Fruit fly (Drosophila melanogaster) whole organism, wandering third instar larva: Measurements from ENCODE around the gene CG31815.

Source experiments
- CG32264 ChIP-seq: fragments of 200-800 bp; sonication (Bioruptor generic); optimal IDR thresholded peaks from 2 replicates; lab custom pipeline; 2016; ENCODE audit warnings: missing biosample characterization, missing genetic modification characterization
- HLH106 ChIP-seq: fragments of 200-800 bp; optimal IDR thresholded peaks from 3 replicates; lab custom pipeline; 2019; ENCODE audit warnings: missing biosample characterization, mild to moderate bottlenecking, missing genetic modification characterization, moderate library complexity
- Hnf4 ChIP-seq: fragments of 200-800 bp; sonication (Bioruptor generic); optimal IDR thresholded peaks from 2 replicates; lab custom pipeline; 2016; ENCODE audit warnings: missing biosample characterization, mild to moderate bottlenecking, missing genetic modification characterization
- OdsH ChIP-seq: fragments of 200-800 bp; sonication (Bioruptor generic); optimal IDR thresholded peaks from 2 replicates; lab custom pipeline; 2016; ENCODE audit warnings: missing biosample characterization, mild to moderate bottlenecking, missing genetic modification characterization
- Rel ChIP-seq, 2 experiments: fragments of 200-800 bp; sonication (Bioruptor generic) in 1 of 2; optimal IDR thresholded peaks; 2 replicates in 1 of 2; 3 replicates in 1 of 2; lab custom pipeline; 2016 to 2019; ENCODE audit warnings: mild to moderate bottlenecking in 2 of 2, missing biosample characterization in 2 of 2, missing genetic modification characterization in 2 of 2, moderate library complexity in 1 of 2
- br ChIP-seq: fragments of 200-800 bp; sonication (Bioruptor generic); optimal IDR thresholded peaks from 2 replicates; lab custom pipeline; 2016; ENCODE audit warnings: missing biosample characterization, missing genetic modification characterization
- dsf ChIP-seq: sonication (Bioruptor generic); optimal IDR thresholded peaks from 2 replicates; lab custom pipeline; 2016; ENCODE audit warnings: missing biosample characterization, missing genetic modification characterization, borderline replicate concordance
- foxo ChIP-seq, 2 experiments: fragments of 200-800 bp; sonication (Bioruptor generic); optimal IDR thresholded peaks; 2 replicates in 1 of 2; 3 replicates in 1 of 2; lab custom pipeline; 2016 to 2017; ENCODE audit warnings: missing biosample characterization in 2 of 2, missing genetic modification characterization in 2 of 2
- h ChIP-seq: fragments of 200-800 bp; sonication (Bioruptor generic); optimal IDR thresholded peaks from 3 replicates; lab custom pipeline; 2016; ENCODE audit warnings: missing biosample characterization, mild to moderate bottlenecking, missing genetic modification characterization
- pan ChIP-seq: fragments of >200 bp; optimal IDR thresholded peaks from 2 replicates; lab custom pipeline; 2017
- psq ChIP-seq: fragments of 200-800 bp; sonication (Bioruptor generic); optimal IDR thresholded peaks from 3 replicates; lab custom pipeline; 2017; ENCODE audit warnings: missing biosample characterization, mild to moderate bottlenecking, missing genetic modification characterization, moderate library complexity
- tai ChIP-seq: sonication (Bioruptor generic); optimal IDR thresholded peaks from 2 replicates; lab custom pipeline; 2016; ENCODE audit warnings: missing biosample characterization, missing genetic modification characterization

- TF ChIP-seq foxo (GFP tag; optimal IDR thresholded peaks at IDR 0.05; lab: Kevin White, UChicago) (no peak), br (GFP tag; lab: Kevin White, UChicago) (no peak), CG32264 (GFP tag; lab: Kevin White, UChicago) (no peak), tai (GFP tag; lab: Kevin White, UChicago) (no peak), h (GFP tag; lab: Kevin White, UChicago) (no peak), pan (lab: Kevin White, UChicago) (no peak), Rel (GFP tag; optimal IDR thresholded peaks at IDR 0.05; lab: Kevin White, UChicago) (no peak), Rel (tag; optimal IDR thresholded peaks at IDR 0.05; lab: Kevin White, UChicago) (no peak), dsf (GFP tag; lab: Kevin White, UChicago) (no peak), Hnf4 (GFP tag; lab: Kevin White, UChicago) (no peak), HLH106 (no peak), psq (GFP tag; lab: Kevin White, UChicago) (no peak), OdsH (no peak)
Measured at dm6 chr2L:16616282-16616681, 10.7 kb downstream of the CG31815 start.
